Worm (Caenorhabditis elegans) whole organism, L4/young adult: ENCODE results near the gene F52C9.3.

Source experiments
- dao-5 ChIP-seq: sonication (generic microtip); optimal IDR thresholded peaks from 2 replicates; lab custom pipeline; 2016; ENCODE audit warnings: missing genotype, missing genetic modification characterization, moderate library complexity, missing compliant biosample characterization
- him-1 ChIP-seq: sonication (generic microtip); optimal IDR thresholded peaks from 2 replicates; lab custom pipeline; 2016; ENCODE audit warnings: missing genotype, missing genetic modification reagents, missing genetic modification characterization, missing compliant biosample characterization

- TF ChIP-seq dao-5 (tag; lab: Kevin White, UChicago), result no peak
- TF ChIP-seq him-1 (tag; lab: Kevin White, UChicago), result no peak
Observed at ce11 chrIII:5375001-5375532, 53.4 kb downstream of the F52C9.3 start.
